Fruit fly (Drosophila melanogaster) whole organism, embryonic: Measurements from ENCODE around the gene Art2.

Source experiments
- Atf3 ChIP-seq: fragments of 200-800 bp; sonication (Bioruptor generic); optimal IDR thresholded peaks from 3 replicates; lab custom pipeline; 2016; ENCODE audit warnings: missing biosample characterization, missing genetic modification characterization
- CG11085 ChIP-seq: fragments of 200-800 bp; sonication (Bioruptor generic); IDR thresholded peaks from 2 replicates; pipeline ENCODE4 v1.3.6; 2022; ENCODE audit warnings: missing biosample characterization, missing genetic modification characterization
- CG13624 ChIP-seq: fragments of 200-800 bp; sonication (Bioruptor generic); optimal IDR thresholded peaks from 2 replicates; lab custom pipeline; 2016; ENCODE audit warnings: missing biosample characterization, missing genetic modification characterization
- CG17912 ChIP-seq: fragments of 200-800 bp; sonication (Bioruptor generic); optimal IDR thresholded peaks from 2 replicates; lab custom pipeline; 2018; ENCODE audit warnings: missing biosample characterization, mild to moderate bottlenecking, missing genetic modification characterization
- CG2116 ChIP-seq: fragments of 200-800 bp; sonication (Bioruptor generic); optimal IDR thresholded peaks from 3 replicates; lab custom pipeline; 2018; ENCODE audit warnings: missing biosample characterization, mild to moderate bottlenecking, missing genetic modification characterization
- CG32532 ChIP-seq: fragments of 200-800 bp; sonication (Bioruptor generic); IDR thresholded peaks from 2 replicates; pipeline ENCODE4 v1.3.6; 2022; ENCODE audit warnings: missing biosample characterization, missing genetic modification characterization
- CG32772 ChIP-seq: fragments of 200-800 bp; sonication (Bioruptor generic); IDR thresholded peaks from 2 replicates; pipeline ENCODE4 v1.3.6; 2022; ENCODE audit warnings: missing biosample characterization, missing genetic modification characterization
- CG3995 ChIP-seq: fragments of 200-800 bp; sonication (Bioruptor generic); optimal IDR thresholded peaks from 3 replicates; lab custom pipeline; 2016; ENCODE audit warnings: missing biosample characterization, missing genetic modification characterization
- CG4424 ChIP-seq: fragments of 200-800 bp; sonication (Bioruptor generic); optimal IDR thresholded peaks from 3 replicates; lab custom pipeline; 2016; ENCODE audit warnings: missing biosample characterization, missing genetic modification characterization
- CG6254 ChIP-seq: fragments of 200-800 bp; sonication (Bioruptor generic); optimal IDR thresholded peaks from 3 replicates; lab custom pipeline; 2017; ENCODE audit warnings: mild to moderate bottlenecking, missing biosample characterization, missing genetic modification reagents, missing genetic modification characterization
- CG6791 ChIP-seq: fragments of 200-800 bp; sonication (Bioruptor generic); IDR thresholded peaks from 3 replicates; pipeline ENCODE4 v1.3.6; 2022; ENCODE audit warnings: missing biosample characterization, missing genetic modification characterization; ENCODE audit not compliant: partially characterized antibody
- CG7928 ChIP-seq: fragments of 200-800 bp; sonication (Bioruptor generic); optimal IDR thresholded peaks from 2 replicates; lab custom pipeline; 2017; ENCODE audit warnings: missing biosample characterization, mild to moderate bottlenecking, missing genetic modification characterization
- H15 ChIP-seq: fragments of 200-800 bp; sonication (Bioruptor generic); IDR thresholded peaks from 3 replicates; pipeline ENCODE4 v1.3.6; 2022; ENCODE audit warnings: missing biosample characterization, missing genetic modification characterization
- HLH3B ChIP-seq: fragments of 200-800 bp; sonication (Bioruptor generic); IDR thresholded peaks from 2 replicates; pipeline ENCODE4 v1.3.6; 2022; ENCODE audit warnings: missing biosample characterization, missing genetic modification characterization
- HLH4C ChIP-seq: fragments of 200-800 bp; sonication (Bioruptor generic); IDR thresholded peaks from 3 replicates; pipeline ENCODE4 v1.3.6; 2022; ENCODE audit warnings: missing biosample characterization, missing genetic modification characterization; ENCODE audit not compliant: partially characterized antibody
- Max ChIP-seq: fragments of 200-800 bp; sonication (Bioruptor generic); optimal IDR thresholded peaks from 2 replicates; lab custom pipeline; 2016; ENCODE audit warnings: missing biosample characterization, mild to moderate bottlenecking, missing genetic modification characterization
- Med ChIP-seq: fragments of 200-800 bp; sonication (Bioruptor generic); peaks from one replicate; lab custom pipeline; 2016; ENCODE audit warnings: missing biosample characterization, missing genetic modification characterization, mild to moderate bottlenecking, inconsistent platforms, moderate library complexity
- Mrtf ChIP-seq: fragments of 200-800 bp; sonication (Bioruptor generic); IDR thresholded peaks from 3 replicates; pipeline ENCODE4 v1.3.6; 2022; ENCODE audit warnings: missing biosample characterization, missing genetic modification characterization
- Neu2 ChIP-seq: fragments of 200-800 bp; sonication (Bioruptor generic); optimal IDR thresholded peaks from 3 replicates; lab custom pipeline; 2016; ENCODE audit warnings: missing biosample characterization, missing genetic modification characterization, borderline replicate concordance
- Sox100B ChIP-seq: fragments of 200-800 bp; sonication (Bioruptor generic); optimal IDR thresholded peaks from 3 replicates; lab custom pipeline; 2018; ENCODE audit warnings: missing biosample characterization, mild to moderate bottlenecking, missing genetic modification characterization
- abd-A ChIP-seq: fragments of 200-800 bp; sonication (Bioruptor generic); optimal IDR thresholded peaks from 3 replicates; lab custom pipeline; 2019; ENCODE audit warnings: missing biosample characterization, mild to moderate bottlenecking, missing genetic modification characterization, moderate library complexity
- bsh ChIP-seq, 2 experiments: fragments of 200-800 bp; sonication (Bioruptor generic); optimal IDR thresholded peaks; 2 replicates each; lab custom pipeline; 2017 to 2018; ENCODE audit warnings: mild to moderate bottlenecking in 2 of 2, missing biosample characterization in 2 of 2, missing genetic modification characterization in 2 of 2, moderate library complexity in 1 of 2
- btn ChIP-seq: fragments of 200-800 bp; sonication (Bioruptor generic); optimal IDR thresholded peaks from 2 replicates; lab custom pipeline; 2016; ENCODE audit warnings: missing biosample characterization, missing genetic modification characterization
- cg ChIP-seq: fragments of 200-800 bp; sonication (Bioruptor generic); optimal IDR thresholded peaks from 3 replicates; lab custom pipeline; 2019; ENCODE audit warnings: missing biosample characterization, mild to moderate bottlenecking, missing genetic modification characterization, moderate library complexity
- chinmo ChIP-seq: fragments of 200-800 bp; sonication (Bioruptor generic); IDR thresholded peaks from 4 replicates; pipeline ENCODE4 v1.3.6; 2022; ENCODE audit warnings: missing biosample characterization, missing genetic modification characterization; ENCODE audit not compliant: partially characterized antibody
- corto ChIP-seq: fragments of 200-800 bp; sonication (Bioruptor generic); optimal IDR thresholded peaks from 2 replicates; lab custom pipeline; 2016; ENCODE audit warnings: missing biosample characterization, mild to moderate bottlenecking, missing genetic modification characterization, moderate library complexity
- crol ChIP-seq: fragments of 200-800 bp; sonication (Bioruptor generic); IDR thresholded peaks from 2 replicates; pipeline ENCODE4 v1.3.6; 2022; ENCODE audit warnings: missing biosample characterization, missing genetic modification characterization
- dati ChIP-seq: fragments of 200-800 bp; sonication (Bioruptor generic); IDR thresholded peaks from 2 replicates; pipeline ENCODE4 v1.3.6; 2022; ENCODE audit warnings: missing biosample characterization, missing genetic modification characterization
- dmrt99B ChIP-seq: fragments of 200-800 bp; sonication (Bioruptor generic); optimal IDR thresholded peaks from 2 replicates; lab custom pipeline; 2018; ENCODE audit warnings: missing biosample characterization, mild to moderate bottlenecking, missing genetic modification characterization, moderate library complexity
- ewg ChIP-seq: fragments of 200-800 bp; sonication (Bioruptor generic); optimal IDR thresholded peaks from 3 replicates; lab custom pipeline; 2017; ENCODE audit warnings: mild to moderate bottlenecking, missing biosample characterization, missing genetic modification reagents, missing genetic modification characterization
- grn ChIP-seq: fragments of 200-800 bp; sonication (Bioruptor generic); optimal IDR thresholded peaks from 3 replicates; lab custom pipeline; 2017; ENCODE audit warnings: missing biosample characterization, missing genetic modification characterization
- gt ChIP-seq: fragments of 200-800 bp; sonication (Bioruptor generic); IDR thresholded peaks from 2 replicates; pipeline ENCODE4 v1.3.6; 2022; ENCODE audit warnings: missing biosample characterization, missing genetic modification characterization
- insv ChIP-seq, 2 experiments: fragments of 200-800 bp; sonication (Bioruptor generic); optimal IDR thresholded peaks; 3 replicates each; lab custom pipeline; 2016 to 2018; ENCODE audit warnings: missing biosample characterization in 2 of 2, missing genetic modification characterization in 2 of 2
- inv ChIP-seq: fragments of 200-800 bp; sonication (Bioruptor generic); IDR thresholded peaks from 2 replicates; pipeline ENCODE4 v1.3.6; 2022; ENCODE audit warnings: missing biosample characterization, missing genetic modification characterization; ENCODE audit not compliant: partially characterized antibody
- mam ChIP-seq: fragments of 200-800 bp; sonication (Bioruptor generic); optimal IDR thresholded peaks from 3 replicates; lab custom pipeline; 2016; ENCODE audit warnings: missing biosample characterization, missing genetic modification characterization
- nerfin-2 ChIP-seq: fragments of 200-800 bp; sonication (Bioruptor generic); IDR thresholded peaks from 2 replicates; pipeline ENCODE4 v1.3.6; 2022; ENCODE audit warnings: missing biosample characterization, missing genetic modification characterization; ENCODE audit not compliant: partially characterized antibody
- nom ChIP-seq: fragments of 200-800 bp; sonication (Bioruptor generic); optimal IDR thresholded peaks from 2 replicates; lab custom pipeline; 2017; ENCODE audit warnings: missing biosample characterization, missing genetic modification characterization, mild to moderate bottlenecking, moderate library complexity, missing genetic modification reagents
- pho ChIP-seq: fragments of 200-800 bp; sonication (Bioruptor generic); optimal IDR thresholded peaks from 2 replicates; lab custom pipeline; 2016; ENCODE audit warnings: missing biosample characterization, missing genetic modification characterization
- row ChIP-seq: fragments of 200-800 bp; sonication (Bioruptor generic); IDR thresholded peaks from 3 replicates; pipeline ENCODE4 v1.3.6; 2022; ENCODE audit warnings: missing biosample characterization, missing genetic modification characterization
- sob ChIP-seq: fragments of 200-800 bp; sonication (Bioruptor generic); IDR thresholded peaks from 2 replicates; pipeline ENCODE4 v1.3.6; 2022; ENCODE audit warnings: missing biosample characterization, missing genetic modification characterization
- wek ChIP-seq: fragments of 200-800 bp; sonication (Bioruptor generic); optimal IDR thresholded peaks from 3 replicates; lab custom pipeline; 2018; ENCODE audit warnings: missing biosample characterization, mild to moderate bottlenecking, missing genetic modification characterization, moderate library complexity
- wor ChIP-seq: fragments of 200-800 bp; sonication (Bioruptor generic); IDR thresholded peaks from 2 replicates; pipeline ENCODE4 v1.3.6; 2022; ENCODE audit warnings: missing biosample characterization, missing genetic modification characterization
- zfh1 ChIP-seq: fragments of 200-800 bp; sonication (Bioruptor generic); IDR thresholded peaks from 3 replicates; pipeline ENCODE4 v1.3.6; 2022; ENCODE audit warnings: missing biosample characterization, missing genetic modification characterization
- zfh2 ChIP-seq: fragments of 200-800 bp; sonication (Bioruptor generic); optimal IDR thresholded peaks from 2 replicates; lab custom pipeline; 2016; ENCODE audit warnings: missing biosample characterization, missing genetic modification characterization

The Art2 gene

dm6 chr2L:4310028-4310658 is 29.0 kb upstream of the Art2 start:
- TF ChIP-seq nerfin-2 (GFP tag; lab: Robert Waterston, UW) = no peak
- TF ChIP-seq row (GFP tag; lab: Robert Waterston, UW) = peak; percentile 26; the same call in 1 of the 3 replicates
- TF ChIP-seq CG4424 = no peak
- no peak for TF ChIP-seq inv (GFP tag; lab: Robert Waterston, UW)
- no peak for TF ChIP-seq CG13624 (GFP tag; lab: Kevin White, UChicago)
- TF ChIP-seq Sox100B (GFP tag; lab: Kevin White, UChicago) = no peak
- no peak for TF ChIP-seq Max
- no peak for TF ChIP-seq Neu2 (GFP tag; lab: Kevin White, UChicago)
- TF ChIP-seq CG11085 (GFP tag; lab: Robert Waterston, UW) = no peak
- TF ChIP-seq zfh2 = no peak
- TF ChIP-seq H15 (GFP tag; lab: Robert Waterston, UW) = no peak
- TF ChIP-seq zfh1 (GFP tag; lab: Robert Waterston, UW) = no peak
- TF ChIP-seq crol (GFP tag; lab: Robert Waterston, UW) = no peak
- TF ChIP-seq CG6791 = no peak
- TF ChIP-seq CG6254 (GFP tag; lab: Kevin White, UChicago) = no peak
- TF ChIP-seq HLH3B (GFP tag; lab: Robert Waterston, UW) = no peak
- TF ChIP-seq CG7928 (GFP tag; lab: Kevin White, UChicago) = peak; percentile 23
- no peak for TF ChIP-seq dmrt99B (tag; lab: Kevin White, UChicago)
- TF ChIP-seq ewg = peak; percentile 74
- no peak for TF ChIP-seq HLH4C (GFP tag; lab: Robert Waterston, UW)
- TF ChIP-seq btn = no peak
- TF ChIP-seq CG2116 (GFP tag; lab: Kevin White, UChicago) = peak; percentile 10
- TF ChIP-seq dati (GFP tag; lab: Robert Waterston, UW) = no peak
- TF ChIP-seq corto (GFP tag; lab: Kevin White, UChicago) = no peak
- TF ChIP-seq sob (GFP tag; lab: Robert Waterston, UW) = 0 out of 2 replicates have a peak, but pooled peaks have one; percentile 21
- 0 out of 2 replicates have a peak, but pooled peaks have one; percentile 8 for TF ChIP-seq gt (GFP tag; lab: Robert Waterston, UW)
- TF ChIP-seq chinmo (GFP tag; lab: Robert Waterston, UW) = 0 out of 4 replicates have a peak, but pooled peaks have one; percentile 20
- TF ChIP-seq grn = no peak
- peak; percentile 39 for TF ChIP-seq cg (GFP tag; lab: Kevin White, UChicago)
- no peak for TF ChIP-seq wek (GFP tag; lab: Kevin White, UChicago)
- TF ChIP-seq Mrtf (GFP tag; lab: Robert Waterston, UW) = no peak
- no peak for TF ChIP-seq nom
- TF ChIP-seq mam = no peak
- TF ChIP-seq insv (GFP tag; optimal IDR thresholded peaks at IDR 0.05; lab: Kevin White, UChicago) = no peak
- TF ChIP-seq abd-A = peak; percentile 91
- TF ChIP-seq wor (GFP tag; lab: Robert Waterston, UW) = no peak
- no peak for TF ChIP-seq pho (GFP tag; lab: Kevin White, UChicago)
- no peak for TF ChIP-seq CG3995 (GFP tag; lab: Kevin White, UChicago)
- TF ChIP-seq CG17912 = no peak
- TF ChIP-seq Atf3 = no peak

- TF ChIP-seq Med (GFP tag; lab: Kevin White, UChicago) (peak; percentile 10), CG13624 (GFP tag; lab: Kevin White, UChicago) (no peak), CG32532 (GFP tag; lab: Robert Waterston, UW) (0 out of 2 replicates have a peak, but pooled peaks have one; percentile 8), Atf3 (no peak), bsh (GFP tag; optimal IDR thresholded peaks at IDR 0.05; lab: Kevin White, UChicago) (peak in 1 of 2 experiments; percentile 36), CG32772 (GFP tag; lab: Robert Waterston, UW) (no peak)
Observed at dm6 chr2L:4296887-4297286, 15.8 kb upstream of the Art2 start.
